Fruit fly (Drosophila melanogaster) S2 (cell line): ENCODE results near the gene CG12182.

ENCODE experiments used
- CG8478 ChIP-seq: fragments of >200 bp; optimal IDR thresholded peaks from 2 replicates; lab custom pipeline; 2018
- CTCF ChIP-seq, 2 experiments: fragments of >200 bp; optimal IDR thresholded peaks; 2 replicates each; lab custom pipeline; 2018

DNA sequence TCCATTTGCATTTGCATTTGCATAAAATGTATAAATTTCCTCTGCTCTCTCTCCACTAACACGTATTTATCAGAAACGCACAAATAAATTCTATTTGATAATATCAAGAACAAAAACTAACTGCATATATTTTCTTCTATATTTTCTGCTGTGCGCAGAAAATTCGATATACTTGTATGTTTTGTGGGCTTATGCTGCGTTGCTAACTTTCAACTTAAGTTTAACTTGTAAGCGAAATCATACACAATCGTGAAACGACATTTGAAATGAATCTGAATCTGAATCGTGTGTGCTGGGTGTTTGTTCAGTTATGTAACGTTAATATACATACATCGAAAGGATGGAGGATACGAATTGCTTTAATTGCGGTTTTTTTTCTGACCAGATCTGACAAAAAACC, 43.7 kb downstream of the CG12182 start:
- no peak for TF ChIP-seq CG8478 (lab: Kevin White, UChicago)
- no peak for TF ChIP-seq CTCF (optimal IDR thresholded peaks at IDR 0.05; lab: Kevin White, UChicago)
